Worm (Caenorhabditis elegans) whole organism, L3 larva: ENCODE results near the gene oac-46.
A peak's percentile ranks its signal among the peaks of the same experiment; 100 is the strongest.

Source experiments
- R02D3.7 ChIP-seq: fragments of 150-350 bp; optimal IDR thresholded peaks from 2 replicates; lab custom pipeline; 2014; ENCODE audit warnings: missing biosample characterization, missing genetic modification characterization
- ZK546.5 ChIP-seq: sonication (generic microtip); optimal IDR thresholded peaks from 2 replicates; lab custom pipeline; 2017; ENCODE audit warnings: missing biosample characterization, missing genetic modification characterization
- aly-2 ChIP-seq: fragments of 150-350 bp; optimal IDR thresholded peaks from 2 replicates; lab custom pipeline; 2014; ENCODE audit warnings: missing biosample characterization, missing genetic modification characterization
- ama-1 ChIP-seq: fragments of 150-350 bp; optimal IDR thresholded peaks from 2 replicates; lab custom pipeline; 2018
- ceh-16 ChIP-seq: sonication (generic microtip); optimal IDR thresholded peaks from 2 replicates; lab custom pipeline; 2017; ENCODE audit warnings: missing biosample characterization, missing genetic modification characterization
- ceh-82 ChIP-seq: fragments of 150-350 bp; optimal IDR thresholded peaks from 2 replicates; lab custom pipeline; 2014; ENCODE audit warnings: missing biosample characterization, missing genetic modification characterization
- elt-2 ChIP-seq: sonication (generic microtip); optimal IDR thresholded peaks from 2 replicates; lab custom pipeline; 2016; ENCODE audit warnings: missing genetic modification reagents, mild to moderate bottlenecking, missing genetic modification characterization, missing compliant biosample characterization
- elt-3 ChIP-seq, 3 experiments: fragments of 150-350 bp in 1 of 3; sonication (generic microtip) in 2 of 3; optimal IDR thresholded peaks; 2 replicates in 2 of 3; 4 replicates in 1 of 3; lab custom pipeline; 2014 to 2017; ENCODE audit warnings: missing biosample characterization in 3 of 3, missing genetic modification characterization in 3 of 3
- eor-1 ChIP-seq, 2 experiments: fragments of 150-350 bp; optimal IDR thresholded peaks; 2 replicates each; lab custom pipeline; 2014 to 2018; ENCODE audit warnings: missing biosample characterization in 2 of 2, missing genetic modification characterization in 2 of 2
- fkh-2 ChIP-seq: fragments of 150-350 bp; optimal IDR thresholded peaks from 2 replicates; lab custom pipeline; 2014; ENCODE audit warnings: missing biosample characterization, missing genetic modification reagents, missing genetic modification characterization
- fos-1 ChIP-seq: fragments of 150-350 bp; optimal IDR thresholded peaks from 2 replicates; lab custom pipeline; 2014; ENCODE audit warnings: missing biosample characterization, missing genetic modification characterization
- hmg-11 ChIP-seq: sonication (generic microtip); optimal IDR thresholded peaks from 2 replicates; lab custom pipeline; 2016; ENCODE audit warnings: missing genetic modification characterization, missing compliant biosample characterization
- lin-15B ChIP-seq: fragments of 150-350 bp; optimal IDR thresholded peaks from 2 replicates; lab custom pipeline; 2014; ENCODE audit warnings: missing biosample characterization, missing genetic modification characterization
- lin-39 ChIP-seq: fragments of 150-350 bp; optimal IDR thresholded peaks from 2 replicates; lab custom pipeline; 2018; ENCODE audit warnings: missing biosample characterization, missing genetic modification reagents, missing genetic modification characterization
- lsy-12 ChIP-seq: sonication (generic microtip); optimal IDR thresholded peaks from 2 replicates; lab custom pipeline; 2016; ENCODE audit warnings: mild to moderate bottlenecking, missing genetic modification characterization, missing compliant biosample characterization
- mdl-1 ChIP-seq: fragments of 150-350 bp; optimal IDR thresholded peaks from 2 replicates; lab custom pipeline; 2014; ENCODE audit warnings: missing biosample characterization, missing genetic modification characterization
- nfya-1 ChIP-seq: sonication (generic microtip); optimal IDR thresholded peaks from 2 replicates; lab custom pipeline; 2017; ENCODE audit warnings: missing genetic modification characterization, mild to moderate bottlenecking, missing compliant biosample characterization, antibody characterized with exemption, moderate library complexity; ENCODE audit not compliant: insufficient read depth
- nhr-11 ChIP-seq: fragments of 150-350 bp; optimal IDR thresholded peaks from 2 replicates; lab custom pipeline; 2014; ENCODE audit warnings: missing biosample characterization, missing genetic modification characterization
- nhr-12 ChIP-seq: fragments of 150-350 bp; optimal IDR thresholded peaks from 2 replicates; lab custom pipeline; 2014; ENCODE audit warnings: missing biosample characterization, missing genetic modification characterization
- nhr-23 ChIP-seq: fragments of 150-350 bp; optimal IDR thresholded peaks from 2 replicates; lab custom pipeline; 2014; ENCODE audit warnings: missing biosample characterization, missing genetic modification reagents, missing genetic modification characterization
- nhr-25 ChIP-seq: sonication (generic microtip); optimal IDR thresholded peaks from 2 replicates; lab custom pipeline; 2017; ENCODE audit warnings: missing biosample characterization, missing genetic modification characterization
- nhr-28 ChIP-seq: fragments of 150-350 bp; optimal IDR thresholded peaks from 2 replicates; lab custom pipeline; 2014; ENCODE audit warnings: missing biosample characterization, missing genetic modification characterization
- nhr-43 ChIP-seq: sonication (generic microtip); optimal IDR thresholded peaks from 2 replicates; lab custom pipeline; 2016; ENCODE audit warnings: mild to moderate bottlenecking, missing genetic modification characterization, missing compliant biosample characterization; ENCODE audit not compliant: poor library complexity, severe bottlenecking
- nhr-67 ChIP-seq: fragments of 150-350 bp; optimal IDR thresholded peaks from 2 replicates; lab custom pipeline; 2014; ENCODE audit warnings: missing biosample characterization, missing genetic modification characterization
- nhr-77 ChIP-seq: fragments of 150-350 bp; optimal IDR thresholded peaks from 2 replicates; lab custom pipeline; 2014; ENCODE audit warnings: missing biosample characterization, missing genetic modification characterization
- pha-4 ChIP-seq: fragments of 150-350 bp; optimal IDR thresholded peaks from 2 replicates; lab custom pipeline; 2014; ENCODE audit warnings: missing biosample characterization, missing genetic modification reagents, missing genetic modification characterization
- pqm-1 ChIP-seq: fragments of 150-350 bp; optimal IDR thresholded peaks from 2 replicates; lab custom pipeline; 2017; ENCODE audit warnings: missing biosample characterization, missing genetic modification characterization, inconsistent platforms
- sea-2 ChIP-seq: fragments of 150-350 bp; sonication (generic microtip); optimal IDR thresholded peaks from 4 replicates; lab custom pipeline; 2014; ENCODE audit warnings: missing biosample characterization, missing genetic modification reagents, missing genetic modification characterization
- skn-1 ChIP-seq: fragments of 150-350 bp; optimal IDR thresholded peaks from 2 replicates; lab custom pipeline; 2014; ENCODE audit warnings: missing biosample characterization, missing genetic modification characterization
- snpc-4 ChIP-seq: fragments of 150-350 bp; optimal IDR thresholded peaks from 2 replicates; lab custom pipeline; 2014; ENCODE audit warnings: missing biosample characterization, missing genetic modification characterization
- tbx-2 ChIP-seq: sonication (generic microtip); optimal IDR thresholded peaks from 2 replicates; lab custom pipeline; 2016; ENCODE audit warnings: mild to moderate bottlenecking, missing genetic modification characterization, missing compliant biosample characterization
- unc-39 ChIP-seq: sonication (generic microtip); optimal IDR thresholded peaks from 4 replicates; lab custom pipeline; 2017; ENCODE audit warnings: missing biosample characterization, missing genetic modification characterization
- unc-62 ChIP-seq: fragments of 150-350 bp; sonication (generic microtip); optimal IDR thresholded peaks from 4 replicates; lab custom pipeline; 2014; ENCODE audit warnings: missing biosample characterization, missing genetic modification reagents, missing genetic modification characterization

The oac-46 gene

ce11 chrII:8812346-8812745 is 39.5 kb downstream of the oac-46 start:
- TF ChIP-seq sea-2 (no peak), ZK546.5 (tag; lab: Kevin White, UChicago) (no peak), fos-1 (tag; lab: Kevin White, UChicago) (no peak), R02D3.7 (tag; lab: Kevin White, UChicago) (no peak), nhr-77 (tag; lab: Kevin White, UChicago) (no peak), nhr-23 (no peak), lsy-12 (tag; lab: Kevin White, UChicago) (no peak), hmg-11 (tag; lab: Kevin White, UChicago) (no peak), lin-15B (no peak), tbx-2 (tag; lab: Kevin White, UChicago) (no peak), skn-1 (tag; lab: Kevin White, UChicago) (no peak), eor-1 (tag; optimal IDR thresholded peaks at IDR 0.05; lab: Kevin White, UChicago) (no peak), unc-62 (GFP tag; lab: Kevin White, UChicago) (no peak), ceh-82 (tag; lab: Kevin White, UChicago) (no peak)

- peak; percentile 9 for TF ChIP-seq nhr-43
- TF ChIP-seq mdl-1 (tag; lab: Kevin White, UChicago), result no peak
- TF ChIP-seq aly-2, result no peak
- TF ChIP-seq ama-1 (lab: Kevin White, UChicago), result peak; percentile 91
- peak; percentile 3 for TF ChIP-seq nhr-25
- peak; percentile 23 for TF ChIP-seq lin-39 (tag; lab: Kevin White, UChicago)
- TF ChIP-seq lsy-12 (tag; lab: Kevin White, UChicago), result no peak
- no peak for TF ChIP-seq nhr-77 (tag; lab: Kevin White, UChicago)
Observed at ce11 chrII:8811825-8812224, 40.1 kb downstream of the oac-46 start.

- TF ChIP-seq pha-4 (tag; lab: Kevin White, UChicago), result peak; percentile 66
- TF ChIP-seq nhr-23, result peak; percentile 7
- no peak for TF ChIP-seq fkh-2
- TF ChIP-seq ama-1 (lab: Kevin White, UChicago), result no peak
Observed at ce11 chrII:8810679-8811413, 41.0 kb downstream of the oac-46 start, which contains the start of the genes F46C5.9 and rer-1. F46C5.9 (minus strand) TSS chrII:8810729. rer-1 (plus strand) TSS chrII:8811370.

ce11 chrII:8808482-8808881 is 43.4 kb downstream of the oac-46 start, which contains the start of gene F07H5.10:
F07H5.10 (minus strand) TSS chrII:8808582.
- TF ChIP-seq nfya-1 (tag; lab: Kevin White, UChicago) (no peak), lin-39 (tag; lab: Kevin White, UChicago) (no peak), nhr-11 (tag; lab: Kevin White, UChicago) (no peak), nhr-77 (tag; lab: Kevin White, UChicago) (no peak), nhr-12 (tag; lab: Kevin White, UChicago) (no peak), unc-39 (tag; lab: Kevin White, UChicago) (no peak), nhr-28 (tag; lab: Kevin White, UChicago) (no peak), nhr-67 (tag; lab: Kevin White, UChicago) (no peak), lin-15B (no peak), pha-4 (tag; lab: Kevin White, UChicago) (no peak), skn-1 (tag; lab: Kevin White, UChicago) (no peak)

ce11 chrII:8806921-8807320 is 45.0 kb downstream of the oac-46 start, which contains the start of gene pho-13:
pho-13 (minus strand) TSS chrII:8807021.
- no peak for TF ChIP-seq elt-3 (tag; optimal IDR thresholded peaks at IDR 0.05; lab: Kevin White, UChicago)
- no peak for TF ChIP-seq ceh-16
- TF ChIP-seq nhr-77 (tag; lab: Kevin White, UChicago), result no peak
- TF ChIP-seq unc-62 (GFP tag; lab: Kevin White, UChicago), result no peak
- no peak for TF ChIP-seq fkh-2
- TF ChIP-seq elt-2 (tag; lab: Kevin White, UChicago), result peak; percentile 6
- no peak for TF ChIP-seq snpc-4 (tag; lab: Kevin White, UChicago)
- no peak for TF ChIP-seq pqm-1 (tag; lab: Kevin White, UChicago)
- no peak for TF ChIP-seq aly-2
